Worm (Caenorhabditis elegans): Measurements from ENCODE around the gene F09E5.3.

Gene F09E5.3

DNA sequence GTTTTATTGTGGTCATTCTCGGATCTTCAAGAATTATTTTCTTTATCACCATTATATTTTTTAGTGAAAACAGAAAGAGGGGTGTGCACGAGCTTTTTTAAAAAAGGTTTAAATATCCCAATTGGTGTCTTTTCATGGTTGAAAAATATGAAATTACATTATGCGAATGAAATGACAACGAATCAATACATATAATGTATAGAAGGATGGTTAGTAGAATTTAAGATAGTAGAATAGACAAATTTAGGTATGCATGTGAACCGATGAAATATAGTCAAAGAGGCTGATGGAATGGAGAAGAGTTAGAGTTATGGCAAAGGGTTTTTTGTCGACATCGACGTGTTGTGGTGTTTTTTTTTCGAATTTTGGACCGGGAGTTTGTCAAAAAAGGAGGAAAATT is 9.3 kb upstream of the F09E5.3 start (continued):
- TF ChIP-seq dpff-1 (tag; optimal IDR thresholded peaks at IDR 0.05) (no peak), F33H1.4 (GFP tag; IDR thresholded peaks at IDR 0.05) (no peak)

DNA sequence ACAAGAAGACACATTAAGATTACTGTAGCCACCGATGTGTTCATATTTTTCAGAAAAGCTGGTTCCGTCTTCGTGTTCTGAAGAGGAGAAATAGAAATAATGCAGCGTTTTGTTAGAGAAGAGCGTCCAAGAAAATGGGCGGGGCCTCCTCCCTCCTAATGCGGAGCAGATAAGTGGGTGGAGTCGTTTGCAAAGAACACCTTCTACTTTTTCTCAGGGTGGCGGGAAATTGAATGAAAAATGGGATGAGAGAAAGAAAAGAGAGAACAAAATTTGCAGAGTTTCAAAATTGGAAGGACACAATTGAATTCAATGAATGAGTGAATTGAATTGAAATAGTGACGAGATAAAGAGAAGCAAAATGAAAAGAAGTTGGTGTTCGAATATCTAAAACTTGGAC is 8.2 kb upstream of the F09E5.3 start, which contains the start of gene F09E5.16:
TSS of gene F09E5.16 (minus strand) at position 101 of the 400 bp plus-strand sequence.
- no peak for TF ChIP-seq bed-2 (GFP tag; IDR thresholded peaks at IDR 0.05)
- TF ChIP-seq ceh-58 (GFP tag; IDR thresholded peaks at IDR 0.05), result no peak
- no peak for TF ChIP-seq hmg-1.2 (GFP tag; IDR thresholded peaks at IDR 0.05)
- TF ChIP-seq F37B4.10 (GFP tag; IDR thresholded peaks at IDR 0.05), result no peak
- TF ChIP-seq let-526 (GFP tag; IDR thresholded peaks at IDR 0.05), result no peak
- TF ChIP-seq T07F8.4 (tag; optimal IDR thresholded peaks at IDR 0.05), result no peak
- TF ChIP-seq nhr-90 (tag; optimal IDR thresholded peaks at IDR 0.05), result no peak
- TF ChIP-seq lin-26 (GFP tag; IDR thresholded peaks at IDR 0.05), result no peak
- TF ChIP-seq F22D6.2 (tag; optimal IDR thresholded peaks at IDR 0.05), result no peak
- TF ChIP-seq ets-4 (GFP tag; optimal IDR thresholded peaks at IDR 0.05), result no peak
- no peak for TF ChIP-seq let-607 (tag; optimal IDR thresholded peaks at IDR 0.05)
- TF ChIP-seq rec-8 (tag; optimal IDR thresholded peaks at IDR 0.05), result no peak
- no peak for TF ChIP-seq F33H1.4 (GFP tag; IDR thresholded peaks at IDR 0.05)

DNA sequence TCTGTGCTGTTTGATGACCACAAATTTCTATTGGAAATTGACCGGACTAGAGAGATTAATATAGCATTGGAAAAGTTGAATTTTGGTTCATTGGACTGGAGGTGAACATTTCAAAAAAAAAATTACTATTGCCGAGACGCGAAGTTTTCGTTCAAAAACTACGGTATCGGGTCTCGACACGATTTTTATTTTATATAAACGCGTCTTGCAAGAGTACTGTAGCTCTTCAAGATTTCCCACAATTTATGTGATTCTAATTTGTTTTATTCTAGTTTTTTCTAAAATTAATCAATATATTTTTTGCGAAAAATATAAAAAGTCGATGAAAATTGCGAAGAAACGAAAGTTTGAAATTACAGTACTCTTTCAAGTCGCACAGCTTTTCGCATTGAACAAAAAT is 3.2 kb upstream of the F09E5.3 start, which contains the start of gene F09E5.12:
TSS of gene F09E5.12 (minus strand) at position 101 of the 400 bp plus-strand sequence.
- TF ChIP-seq tlf-1 (GFP tag; optimal IDR thresholded peaks at IDR 0.05) (no peak), F10E7.11 (tag; optimal IDR thresholded peaks at IDR 0.05) (no peak), ets-4 (GFP tag; optimal IDR thresholded peaks at IDR 0.05) (no peak), nhr-179 (tag; optimal IDR thresholded peaks at IDR 0.05) (no peak), ZK185.1 (tag; optimal IDR thresholded peaks at IDR 0.05; ENCODE audit: poor library complexity, severe bottlenecking) (no peak), snpc-3.4 (tag; optimal IDR thresholded peaks at IDR 0.05) (no peak), B0336.3 (GFP tag; IDR thresholded peaks at IDR 0.05) (no peak), mcd-1 (GFP tag; IDR thresholded peaks at IDR 0.05) (no peak), ceh-40 (GFP tag; IDR thresholded peaks at IDR 0.05) (no peak), die-1 (tag; optimal IDR thresholded peaks at IDR 0.05) (no peak), ekl-4 (GFP tag; IDR thresholded peaks at IDR 0.05) (no peak), tbx-9 (tag; optimal IDR thresholded peaks at IDR 0.05; ENCODE audit: borderline replicate concordance) (no peak), attf-6 (GFP tag; IDR thresholded peaks at IDR 0.05) (no peak), madf-3 (GFP tag; IDR thresholded peaks at IDR 0.05) (no peak), zim-3 (tag; optimal IDR thresholded peaks at IDR 0.05) (no peak), hmg-1.2 (GFP tag; IDR thresholded peaks at IDR 0.05) (no peak), unc-62 (GFP tag; optimal IDR thresholded peaks at IDR 0.05) (no peak), cebp-1 (GFP tag; IDR thresholded peaks at IDR 0.05) (no peak), cebp-1 (tag; optimal IDR thresholded peaks at IDR 0.05) (no peak), madf-6 (GFP tag; IDR thresholded peaks at IDR 0.05) (no peak)

DNA sequence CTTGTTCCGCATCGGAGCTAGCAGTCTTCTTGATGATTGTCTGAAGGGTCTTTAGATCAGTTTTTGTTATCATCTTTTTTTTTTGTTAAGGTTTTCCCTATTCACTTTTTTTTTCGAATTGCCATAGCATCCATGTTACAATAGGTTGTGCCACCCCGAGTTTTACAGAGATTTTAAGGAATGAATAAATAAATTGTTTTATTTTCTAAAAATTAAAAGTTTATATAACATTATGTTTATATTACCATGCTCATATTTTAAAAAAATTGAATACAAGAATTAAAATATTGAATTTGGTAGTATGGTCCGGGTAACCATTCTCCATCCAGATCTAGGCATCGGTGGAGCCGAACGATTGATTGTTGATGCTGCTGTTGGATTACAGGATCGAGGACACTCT is 1.2 kb downstream of the F09E5.3 start, which contains the start of gene algn-2:
TSS of gene algn-2 (plus strand) at position 301 of the 400 bp plus-strand sequence.
- TF ChIP-seq C06A6.2 (GFP tag; conservative IDR thresholded peaks at IDR 0.05) (no peak), ekl-4 (GFP tag; IDR thresholded peaks at IDR 0.05) (no peak), Y53F4B.3 (GFP tag; IDR thresholded peaks at IDR 0.05) (no peak), zim-3 (tag; optimal IDR thresholded peaks at IDR 0.05) (no peak), die-1 (tag; optimal IDR thresholded peaks at IDR 0.05) (no peak), ZK185.1 (tag; optimal IDR thresholded peaks at IDR 0.05; ENCODE audit: poor library complexity, severe bottlenecking) (no peak)

Data from whole organism, young adult.